Fruit fly (Drosophila melanogaster): ENCODE results near the gene nero.
A peak's percentile ranks its signal among the peaks of the same experiment; 100 is the strongest.

nero gene

dm6 chr3R:31744044-31744652 lies 3.2 kb downstream of the nero start, which contains the start of gene CG1896 (continued):
- no peak for TF ChIP-seq CG6808 (GFP tag; optimal IDR thresholded peaks at IDR 0.05)
- peak; percentile 46 for TF ChIP-seq CG11762 (GFP tag; optimal IDR thresholded peaks at IDR 0.05; ENCODE audit: insufficient read depth)
- TF ChIP-seq CG9139 (GFP tag; optimal IDR thresholded peaks at IDR 0.05): no peak
- peak; percentile 69 for TF ChIP-seq Met (GFP tag; optimal IDR thresholded peaks at IDR 0.05)
- TF ChIP-seq salr (GFP tag; optimal IDR thresholded peaks at IDR 0.05): peak in 1 of 2 experiments; percentile 67
- no peak for TF ChIP-seq fkh (GFP tag; optimal IDR thresholded peaks at IDR 0.05)
- peak; percentile 55 for TF ChIP-seq Hr39 (GFP tag; optimal IDR thresholded peaks at IDR 0.05)
- peak; percentile 51 for TF ChIP-seq Eip75B (GFP tag; optimal IDR thresholded peaks at IDR 0.05)
- TF ChIP-seq Gug (GFP tag; IDR thresholded peaks at IDR 0.05): peak; percentile 49
- peak; percentile 73 for TF ChIP-seq pdm3 (GFP tag; optimal IDR thresholded peaks at IDR 0.05)
- TF ChIP-seq cyc (GFP tag; optimal IDR thresholded peaks at IDR 0.05): peak; percentile 53
- peak; percentile 11 for TF ChIP-seq spab (GFP tag; optimal IDR thresholded peaks at IDR 0.05)

- TF ChIP-seq fd85E (GFP tag; optimal IDR thresholded peaks at IDR 0.05): no peak
- TF ChIP-seq CG11902 (GFP tag; optimal IDR thresholded peaks at IDR 0.05): no peak
- peak; percentile 33 for TF ChIP-seq Eip78C (GFP tag)
- TF ChIP-seq CG3032 (tag; optimal IDR thresholded peaks at IDR 0.05): peak; percentile 12
- no peak for TF ChIP-seq achi (GFP tag; optimal IDR thresholded peaks at IDR 0.05)
- peak; percentile 46; the same call in 2 of the 3 replicates for TF ChIP-seq CG6163 (GFP tag; IDR thresholded peaks at IDR 0.05)
- peak; percentile 36 for TF ChIP-seq CG6808 (GFP tag; optimal IDR thresholded peaks at IDR 0.05)
- peak; percentile 65 for TF ChIP-seq Sox14 (GFP tag; optimal IDR thresholded peaks at IDR 0.05)
- TF ChIP-seq CG1621 (tag; optimal IDR thresholded peaks at IDR 0.05): peak; percentile 94
- peak; percentile 34 for TF ChIP-seq CG3919 (GFP tag; optimal IDR thresholded peaks at IDR 0.05)
- TF ChIP-seq eg (GFP tag; IDR thresholded peaks at IDR 0.05): 0 out of 3 replicates have a peak, but pooled peaks have one; percentile 5
These were observed 4.1 kb downstream of the nero start, which contains the start of gene Tbca for dm6 chr3R:31743279-31743678. Tbca (plus strand) TSS chr3R:31743490.

dm6 chr3R:31741278-31741677 lies 6.1 kb downstream of the nero start:
- TF ChIP-seq CG10631 (GFP tag; optimal IDR thresholded peaks at IDR 0.05): no peak
- no peak for TF ChIP-seq CG6854 (GFP tag; optimal IDR thresholded peaks at IDR 0.05)
- TF ChIP-seq CG7368 (GFP tag; optimal IDR thresholded peaks at IDR 0.05): no peak
- TF ChIP-seq CG6792 (GFP tag; optimal IDR thresholded peaks at IDR 0.05): no peak
- no peak for TF ChIP-seq CG4318 (GFP tag; optimal IDR thresholded peaks at IDR 0.05)
- TF ChIP-seq CG32006 (GFP tag; optimal IDR thresholded peaks at IDR 0.05): no peak
- no peak for TF ChIP-seq Smox (GFP tag; optimal IDR thresholded peaks at IDR 0.05)
- TF ChIP-seq CG6276 (GFP tag; optimal IDR thresholded peaks at IDR 0.05): no peak
- no peak for TF ChIP-seq Lpt (GFP tag; optimal IDR thresholded peaks at IDR 0.05)
- peak; percentile 9 for TF ChIP-seq esn (GFP tag; optimal IDR thresholded peaks at IDR 0.05)
- TF ChIP-seq Sox14 (GFP tag; optimal IDR thresholded peaks at IDR 0.05): no peak
- TF ChIP-seq fkh (GFP tag; optimal IDR thresholded peaks at IDR 0.05): no peak
- TF ChIP-seq CG3032 (tag; optimal IDR thresholded peaks at IDR 0.05): no peak
- TF ChIP-seq fd85E (GFP tag; optimal IDR thresholded peaks at IDR 0.05): no peak
- TF ChIP-seq dsx (GFP tag; optimal IDR thresholded peaks at IDR 0.05; ENCODE audit: poor library complexity, severe bottlenecking): peak; percentile 11
- no peak for TF ChIP-seq vri (GFP tag; optimal IDR thresholded peaks at IDR 0.05)
- no peak for TF ChIP-seq CG34406 (GFP tag; optimal IDR thresholded peaks at IDR 0.05)
- TF ChIP-seq CG11294 (GFP tag; IDR thresholded peaks at IDR 0.05): no peak
- TF ChIP-seq fd59A (GFP tag; optimal IDR thresholded peaks at IDR 0.05): no peak
- no peak for TF ChIP-seq OdsH (GFP tag; optimal IDR thresholded peaks at IDR 0.05)
- no peak for TF ChIP-seq Hr39 (GFP tag; optimal IDR thresholded peaks at IDR 0.05)
- no peak for TF ChIP-seq CG11762 (GFP tag; optimal IDR thresholded peaks at IDR 0.05; ENCODE audit: insufficient read depth)
- no peak for TF ChIP-seq CG8632 (GFP tag; optimal IDR thresholded peaks at IDR 0.05)
- no peak for TF ChIP-seq Eip93F (GFP tag; optimal IDR thresholded peaks at IDR 0.05)
- TF ChIP-seq CG3919 (GFP tag; optimal IDR thresholded peaks at IDR 0.05): no peak
- TF ChIP-seq CG9139 (GFP tag; optimal IDR thresholded peaks at IDR 0.05): no peak
- no peak for TF ChIP-seq achi (GFP tag; optimal IDR thresholded peaks at IDR 0.05)
- peak; percentile 7 for TF ChIP-seq Ets96B (tag; optimal IDR thresholded peaks at IDR 0.05)
- TF ChIP-seq pdm3 (GFP tag; optimal IDR thresholded peaks at IDR 0.05): peak; percentile 7
- no peak for TF ChIP-seq cyc (GFP tag; optimal IDR thresholded peaks at IDR 0.05)
- TF ChIP-seq dac (GFP tag; optimal IDR thresholded peaks at IDR 0.05): no peak
- no peak for TF ChIP-seq Hr38 (GFP tag; optimal IDR thresholded peaks at IDR 0.05)
- TF ChIP-seq Met (GFP tag; optimal IDR thresholded peaks at IDR 0.05): no peak
- no peak for TF ChIP-seq CG10669 (GFP tag; optimal IDR thresholded peaks at IDR 0.05)
- peak; percentile 42; the same call in 1 of the 3 replicates for TF ChIP-seq CG6163 (GFP tag; IDR thresholded peaks at IDR 0.05)
- no peak for TF ChIP-seq topi (GFP tag; optimal IDR thresholded peaks at IDR 0.05)
- TF ChIP-seq spab (GFP tag; optimal IDR thresholded peaks at IDR 0.05): no peak

Data from whole organism, prepupa.